Fruit fly (Drosophila melanogaster) whole organism, embryonic: Measurements from ENCODE around the gene Cka.

Experiments used
- Abd-B ChIP-seq: fragments of 200-800 bp; sonication (Bioruptor generic); optimal IDR thresholded peaks from 2 replicates; lab custom pipeline; 2018; ENCODE audit warnings: missing biosample characterization, mild to moderate bottlenecking, missing genetic modification characterization, moderate library complexity
- Awh ChIP-seq: fragments of 200-800 bp; sonication (Bioruptor generic); IDR thresholded peaks from 2 replicates; pipeline ENCODE4, ENCODE4 v1.3.6; 2022; ENCODE audit warnings: missing biosample characterization, missing genetic modification characterization
- CG11695 ChIP-seq: fragments of 200-800 bp; sonication (Bioruptor generic); IDR thresholded peaks from 3 replicates; pipeline ENCODE4 v1.3.6; 2022; ENCODE audit warnings: missing biosample characterization, missing genetic modification characterization
- CG13424 ChIP-seq: fragments of 200-800 bp; sonication (Bioruptor generic); optimal IDR thresholded peaks from 2 replicates; lab custom pipeline; 2019; ENCODE audit warnings: missing biosample characterization, mild to moderate bottlenecking, missing genetic modification characterization, moderate library complexity
- CG14860 ChIP-seq: fragments of 200-800 bp; sonication (Bioruptor generic); IDR thresholded peaks from 3 replicates; pipeline ENCODE4 v1.3.6; 2022; ENCODE audit warnings: missing biosample characterization, missing genetic modification characterization; ENCODE audit not compliant: partially characterized antibody
- CG1529 ChIP-seq: fragments of 200-800 bp; sonication (Bioruptor generic); optimal IDR thresholded peaks from 3 replicates; lab custom pipeline; 2018; ENCODE audit warnings: missing biosample characterization, missing genetic modification characterization
- CG17385 ChIP-seq: fragments of 200-800 bp; sonication (Bioruptor generic); optimal IDR thresholded peaks from 3 replicates; lab custom pipeline; 2018; ENCODE audit warnings: missing biosample characterization, mild to moderate bottlenecking, missing genetic modification characterization
- CG18262 ChIP-seq: fragments of 200-800 bp; optimal IDR thresholded peaks from 3 replicates; lab custom pipeline; 2019; ENCODE audit warnings: missing biosample characterization, mild to moderate bottlenecking, missing genetic modification characterization, moderate library complexity
- CG18476 ChIP-seq: fragments of 200-800 bp; sonication (Bioruptor generic); optimal IDR thresholded peaks from 2 replicates; lab custom pipeline; 2016; ENCODE audit warnings: missing biosample characterization, mild to moderate bottlenecking, missing genetic modification characterization
- CG2202 ChIP-seq: fragments of 200-800 bp; sonication (Bioruptor generic); optimal IDR thresholded peaks from 2 replicates; lab custom pipeline; 2018; ENCODE audit warnings: missing biosample characterization, mild to moderate bottlenecking, missing genetic modification characterization
- CG31365 ChIP-seq: fragments of 200-800 bp; sonication (Bioruptor generic); optimal IDR thresholded peaks from 2 replicates; lab custom pipeline; 2018; ENCODE audit warnings: missing biosample characterization, mild to moderate bottlenecking, missing genetic modification characterization
- CG42726 ChIP-seq: fragments of 200-800 bp; sonication (Bioruptor generic); IDR thresholded peaks from 2 replicates; pipeline ENCODE4 v1.3.6; 2022; ENCODE audit warnings: missing biosample characterization, missing genetic modification characterization; ENCODE audit not compliant: partially characterized antibody
- CG4282 ChIP-seq: fragments of 200-800 bp; sonication (Bioruptor generic); optimal IDR thresholded peaks from 2 replicates; lab custom pipeline; 2016; ENCODE audit warnings: missing biosample characterization, missing genetic modification characterization
- CG4707 ChIP-seq: fragments of 200-800 bp; sonication (Bioruptor generic); optimal IDR thresholded peaks from 2 replicates; lab custom pipeline; 2018; ENCODE audit warnings: missing biosample characterization, mild to moderate bottlenecking, missing genetic modification characterization, moderate library complexity
- CG6272 ChIP-seq: fragments of 200-800 bp; sonication (Bioruptor generic); IDR thresholded peaks from 2 replicates; pipeline ENCODE4 v1.3.6; 2022; ENCODE audit warnings: missing biosample characterization, missing genetic modification characterization
- CG6854 ChIP-seq: fragments of 200-800 bp; sonication (Bioruptor generic); optimal IDR thresholded peaks from 3 replicates; lab custom pipeline; 2017; ENCODE audit warnings: missing biosample characterization, mild to moderate bottlenecking, missing genetic modification characterization
- CG8290 ChIP-seq, 3 experiments: fragments of 200-800 bp; sonication (Bioruptor generic); optimal IDR thresholded peaks; 2 replicates each; lab custom pipeline; 2016 to 2019; ENCODE audit warnings: missing biosample characterization in 3 of 3, missing genetic modification characterization in 3 of 3, mild to moderate bottlenecking in 2 of 3, moderate library complexity in 1 of 3
- CG9215 ChIP-seq: fragments of 200-800 bp; sonication (Bioruptor generic); IDR thresholded peaks from 2 replicates; pipeline ENCODE4 v1.3.6; 2022; ENCODE audit warnings: missing biosample characterization, missing genetic modification characterization
- CG9876 ChIP-seq: fragments of 200-800 bp; sonication (Bioruptor generic); optimal IDR thresholded peaks from 2 replicates; lab custom pipeline; 2016; ENCODE audit warnings: missing biosample characterization, missing genetic modification characterization
- CoRest ChIP-seq: fragments of 200-800 bp; sonication (Bioruptor generic); optimal IDR thresholded peaks from 3 replicates; lab custom pipeline; 2018; ENCODE audit warnings: missing biosample characterization, mild to moderate bottlenecking, missing genetic modification characterization, moderate library complexity
- D19A ChIP-seq: fragments of 200-800 bp; optimal IDR thresholded peaks from 3 replicates; lab custom pipeline; 2019; ENCODE audit warnings: missing biosample characterization, mild to moderate bottlenecking, missing genetic modification characterization, moderate library complexity
- Doc2 ChIP-seq: fragments of 200-800 bp; sonication (Bioruptor generic); IDR thresholded peaks from 2 replicates; pipeline ENCODE4 v1.3.6; 2022; ENCODE audit warnings: missing biosample characterization, missing genetic modification characterization
- Dref ChIP-seq: fragments of 200-800 bp; sonication (Bioruptor generic); IDR thresholded peaks from 2 replicates; pipeline ENCODE4 v1.3.6; 2022; ENCODE audit warnings: missing biosample characterization, missing genetic modification characterization
- Jarid2 ChIP-seq: fragments of 200-800 bp; sonication (Bioruptor generic); optimal IDR thresholded peaks from 3 replicates; lab custom pipeline; 2017; ENCODE audit warnings: mild to moderate bottlenecking, missing biosample characterization, missing genetic modification reagents, missing genetic modification characterization
- Oli ChIP-seq: fragments of 200-800 bp; sonication (Bioruptor generic); optimal IDR thresholded peaks from 2 replicates; lab custom pipeline; 2018; ENCODE audit warnings: missing biosample characterization, mild to moderate bottlenecking, missing genetic modification characterization, moderate library complexity
- Ptx1 ChIP-seq: fragments of 200-800 bp; sonication (Bioruptor generic); IDR thresholded peaks from 2 replicates; pipeline ENCODE4 v1.3.6; 2022; ENCODE audit warnings: missing biosample characterization, missing genetic modification characterization
- Scr ChIP-seq: fragments of 200-800 bp; sonication (Bioruptor generic); IDR thresholded peaks from 2 replicates; pipeline ENCODE4 v1.3.6; 2022; ENCODE audit warnings: missing biosample characterization, missing genetic modification characterization; ENCODE audit not compliant: partially characterized antibody
- Xrp1 ChIP-seq: fragments of 200-800 bp; sonication (Bioruptor generic); IDR thresholded peaks from 2 replicates; pipeline ENCODE4 v1.3.6; 2022; ENCODE audit warnings: missing biosample characterization, missing genetic modification characterization
- YL-1 ChIP-seq: fragments of 200-800 bp; sonication (Bioruptor generic); optimal IDR thresholded peaks from 3 replicates; lab custom pipeline; 2017; ENCODE audit warnings: missing biosample characterization, mild to moderate bottlenecking, missing genetic modification characterization
- abd-A ChIP-seq: fragments of 200-800 bp; sonication (Bioruptor generic); optimal IDR thresholded peaks from 3 replicates; lab custom pipeline; 2019; ENCODE audit warnings: missing biosample characterization, mild to moderate bottlenecking, missing genetic modification characterization, moderate library complexity
- cas ChIP-seq: fragments of 200-800 bp; sonication (Bioruptor generic); IDR thresholded peaks from 2 replicates; pipeline ENCODE4 v1.3.6; 2022; ENCODE audit warnings: missing biosample characterization, missing genetic modification characterization
- chinmo ChIP-seq: fragments of 200-800 bp; sonication (Bioruptor generic); IDR thresholded peaks from 4 replicates; pipeline ENCODE4 v1.3.6; 2022; ENCODE audit warnings: missing biosample characterization, missing genetic modification characterization; ENCODE audit not compliant: partially characterized antibody
- crp ChIP-seq, 2 experiments: fragments of 200-800 bp; sonication (Bioruptor generic); optimal IDR thresholded peaks; 2 replicates in 1 of 2; 3 replicates in 1 of 2; lab custom pipeline; 2017; ENCODE audit warnings: missing biosample characterization in 2 of 2, missing genetic modification characterization in 2 of 2, mild to moderate bottlenecking in 1 of 2, moderate library complexity in 1 of 2
- dysf ChIP-seq: fragments of 200-800 bp; sonication (Bioruptor generic); IDR thresholded peaks from 3 replicates; pipeline ENCODE4 v1.3.6; 2022; ENCODE audit warnings: missing biosample characterization, missing genetic modification characterization
- eyg ChIP-seq: fragments of 200-800 bp; sonication (Bioruptor generic); optimal IDR thresholded peaks from 3 replicates; lab custom pipeline; 2016; ENCODE audit warnings: missing biosample characterization, missing genetic modification characterization
- fd96Cb ChIP-seq: fragments of 200-800 bp; sonication (Bioruptor generic); optimal IDR thresholded peaks from 2 replicates; lab custom pipeline; 2018; ENCODE audit warnings: missing biosample characterization, mild to moderate bottlenecking, missing genetic modification characterization, moderate library complexity
- gem ChIP-seq: fragments of 200-800 bp; sonication (Bioruptor generic); optimal IDR thresholded peaks from 2 replicates; lab custom pipeline; 2019; ENCODE audit warnings: missing biosample characterization, mild to moderate bottlenecking, missing genetic modification characterization, moderate library complexity
- ham ChIP-seq: fragments of 200-800 bp; sonication (Bioruptor generic); IDR thresholded peaks from 2 replicates; pipeline ENCODE4 v1.3.6; 2022; ENCODE audit warnings: missing biosample characterization, missing genetic modification characterization
- jing ChIP-seq: fragments of 200-800 bp; sonication (Bioruptor generic); optimal IDR thresholded peaks from 2 replicates; lab custom pipeline; 2018; ENCODE audit warnings: missing biosample characterization, mild to moderate bottlenecking, missing genetic modification characterization
- lbe ChIP-seq: fragments of 200-800 bp; sonication (Bioruptor generic); optimal IDR thresholded peaks from 2 replicates; lab custom pipeline; 2016; ENCODE audit warnings: missing biosample characterization, mild to moderate bottlenecking, missing genetic modification characterization
- pfk ChIP-seq: fragments of 200-800 bp; sonication (Bioruptor generic); optimal IDR thresholded peaks from 2 replicates; lab custom pipeline; 2018; ENCODE audit warnings: missing biosample characterization, mild to moderate bottlenecking, missing genetic modification characterization, moderate library complexity
- prd ChIP-seq, 3 experiments: fragments of >200 bp in 2 of 3; fragments of 200-800 bp in 1 of 3; sonication (Bioruptor generic) in 1 of 3; optimal IDR thresholded peaks in 2 of 3; IDR thresholded peaks in 1 of 3; 2 replicates in 2 of 3; 3 replicates in 1 of 3; pipeline versions ENCODE4 v1.3.6 to Lab custom; 2017 to 2022; ENCODE audit warnings: missing biosample characterization in 1 of 3, missing genetic modification characterization in 1 of 3
- sd ChIP-seq: fragments of 200-800 bp; sonication (Bioruptor generic); optimal IDR thresholded peaks from 3 replicates; lab custom pipeline; 2018; ENCODE audit warnings: missing biosample characterization, mild to moderate bottlenecking, missing genetic modification characterization, moderate library complexity
- sens ChIP-seq: fragments of 200-800 bp; sonication (Bioruptor generic); peaks from one replicate; lab custom pipeline; 2016; ENCODE audit warnings: missing biosample characterization, missing genetic modification characterization
- sima ChIP-seq: fragments of 200-800 bp; sonication (Bioruptor generic); optimal IDR thresholded peaks from 2 replicates; lab custom pipeline; 2016; ENCODE audit warnings: missing biosample characterization, missing genetic modification characterization
- sob ChIP-seq: fragments of 200-800 bp; sonication (Bioruptor generic); IDR thresholded peaks from 2 replicates; pipeline ENCODE4 v1.3.6; 2022; ENCODE audit warnings: missing biosample characterization, missing genetic modification characterization
- ssp ChIP-seq: fragments of 200-800 bp; sonication (Bioruptor generic); IDR thresholded peaks from 2 replicates; pipeline ENCODE4 v1.3.6; 2022; ENCODE audit warnings: missing biosample characterization, missing genetic modification characterization
- sug ChIP-seq: fragments of 200-800 bp; optimal IDR thresholded peaks from 2 replicates; lab custom pipeline; 2019; ENCODE audit warnings: missing biosample characterization, mild to moderate bottlenecking, missing genetic modification characterization, moderate library complexity
- wek ChIP-seq: fragments of 200-800 bp; sonication (Bioruptor generic); optimal IDR thresholded peaks from 3 replicates; lab custom pipeline; 2018; ENCODE audit warnings: missing biosample characterization, mild to moderate bottlenecking, missing genetic modification characterization, moderate library complexity

Gene Cka

dm6 chr2L:8030693-8031210 lies at the start of gene Cka (continued):
- TF ChIP-seq CG2202 (tag; lab: Kevin White, UChicago) (no peak), cas (GFP tag; lab: Robert Waterston, UW) (no peak), Jarid2 (GFP tag; lab: Kevin White, UChicago) (no peak), Awh (GFP tag; lab: Robert Waterston, UW) (no peak), fd96Cb (tag; lab: Kevin White, UChicago) (no peak), Xrp1 (no peak), wek (GFP tag; lab: Kevin White, UChicago) (peak; percentile 40), chinmo (GFP tag; lab: Robert Waterston, UW) (0 out of 4 replicates have a peak, but pooled peaks have one; percentile 6), sob (GFP tag; lab: Robert Waterston, UW) (peak; percentile 55; the same call in 1 of the 2 replicates), CG42726 (0 out of 2 replicates have a peak, but pooled peaks have one; percentile 27), Abd-B (GFP tag; lab: Kevin White, UChicago) (peak; percentile 11), sens (peak; percentile 41), CG1529 (GFP tag; lab: Kevin White, UChicago) (no peak), eyg (GFP tag; lab: Kevin White, UChicago) (no peak), CG31365 (tag; lab: Kevin White, UChicago) (no peak), CG18476 (GFP tag; lab: Kevin White, UChicago) (no peak), dysf (GFP tag; lab: Robert Waterston, UW) (no peak), CG4282 (GFP tag; lab: Kevin White, UChicago) (peak; percentile 17), CG6272 (GFP tag; lab: Robert Waterston, UW) (0 out of 2 replicates have a peak, but pooled peaks have one; percentile 12), CG13424 (peak; percentile 18), abd-A (tag; lab: Kevin White, UChicago) (no peak), pfk (peak; percentile 3), CG11695 (GFP tag; lab: Robert Waterston, UW) (no peak), D19A (tag; lab: Kevin White, UChicago) (no peak), CG18262 (tag; lab: Kevin White, UChicago) (peak; percentile 1), ssp (GFP tag; lab: Robert Waterston, UW) (no peak), jing (GFP tag; lab: Kevin White, UChicago) (no peak), Ptx1 (no peak), CG4707 (GFP tag; lab: Kevin White, UChicago) (no peak), Oli (tag; lab: Kevin White, UChicago) (peak; percentile 21), sd (tag; lab: Kevin White, UChicago) (peak; percentile 68), sug (no peak), CG17385 (GFP tag; lab: Kevin White, UChicago) (no peak), lbe (GFP tag; lab: Kevin White, UChicago) (no peak), YL-1 (GFP tag; lab: Kevin White, UChicago) (peak; percentile 96), CG8290 (GFP tag; optimal IDR thresholded peaks at IDR 0.05; lab: Kevin White, UChicago) (no peak), CG8290 (tag; optimal IDR thresholded peaks at IDR 0.05; lab: Kevin White, UChicago) (peak in 1 of 2 experiments; percentile 68), prd (optimal IDR thresholded peaks at IDR 0.05; lab: Kevin White, UChicago) (no peak), prd (GFP tag; IDR thresholded peaks at IDR 0.05; lab: Robert Waterston, UW) (peak; percentile 41; the same call in 1 of the 3 replicates), CG9215 (GFP tag; lab: Robert Waterston, UW) (no peak), CG9876 (no peak), crp (GFP tag; optimal IDR thresholded peaks at IDR 0.05; lab: Kevin White, UChicago) (no peak), Dref (GFP tag; lab: Robert Waterston, UW) (peak; percentile 41; the same call in 1 of the 2 replicates), Doc2 (GFP tag; lab: Robert Waterston, UW) (no peak), CG6854 (GFP tag; lab: Kevin White, UChicago) (no peak), CG14860 (GFP tag; lab: Robert Waterston, UW) (0 out of 3 replicates have a peak, but pooled peaks have one; percentile 15), ham (no peak), Scr (GFP tag; lab: Robert Waterston, UW) (peak; percentile 8; the same call in 1 of the 2 replicates), gem (tag; lab: Kevin White, UChicago) (no peak), CoRest (tag; lab: Kevin White, UChicago) (no peak), sima (GFP tag; lab: Kevin White, UChicago) (no peak)
